Fruit fly (Drosophila melanogaster) whole organism, larva: ENCODE data around the gene CG42502.

Experiments used
- noc ChIP-seq: fragments of 200-800 bp; sonication (Bioruptor generic); optimal IDR thresholded peaks from 3 replicates; lab custom pipeline; 2019; ENCODE audit warnings: missing biosample characterization, mild to moderate bottlenecking, missing genetic modification characterization, moderate library complexity

CG42502 gene

dm6 chr2L:18826496-18827008 is 15.5 kb upstream of the CG42502 start, which contains the start of gene Ugt36E1:
Gene Ugt36E1, plus strand, starts transcription at chr2L:18826770.
- no peak for TF ChIP-seq noc (tag; lab: Kevin White, UChicago)

DNA sequence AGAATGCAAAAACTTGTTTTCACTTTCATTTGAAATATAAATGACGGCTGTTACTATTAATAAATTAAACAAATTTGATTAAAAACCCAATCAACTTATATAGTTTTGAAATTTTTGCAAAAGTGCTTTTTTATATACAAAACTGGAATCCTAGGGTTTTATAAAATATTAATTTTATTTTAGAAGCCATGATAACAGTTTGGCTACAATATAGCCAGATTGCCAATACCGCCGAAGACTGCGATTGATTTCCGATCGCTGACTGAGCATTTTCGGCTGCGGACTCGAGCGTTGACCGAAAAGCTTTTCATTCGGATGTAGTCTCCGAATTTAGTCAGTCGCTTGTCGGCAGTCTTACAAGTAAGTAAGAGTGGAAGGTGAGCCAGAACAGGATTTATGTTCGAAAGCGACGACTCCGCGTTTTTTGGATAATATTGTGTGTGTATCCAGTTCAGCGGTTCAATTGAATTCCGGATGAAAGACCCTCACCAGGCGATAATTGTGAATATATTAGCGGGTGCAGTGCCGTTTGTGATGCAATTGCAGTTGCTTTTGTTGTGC is 12.3 kb upstream of the CG42502 start, which contains the start of gene Ugt36D1:
TSS of gene Ugt36D1 (plus strand) at position 306 of the 561 bp plus-strand sequence.
- peak; percentile 24 for TF ChIP-seq noc (tag; lab: Kevin White, UChicago)

DNA sequence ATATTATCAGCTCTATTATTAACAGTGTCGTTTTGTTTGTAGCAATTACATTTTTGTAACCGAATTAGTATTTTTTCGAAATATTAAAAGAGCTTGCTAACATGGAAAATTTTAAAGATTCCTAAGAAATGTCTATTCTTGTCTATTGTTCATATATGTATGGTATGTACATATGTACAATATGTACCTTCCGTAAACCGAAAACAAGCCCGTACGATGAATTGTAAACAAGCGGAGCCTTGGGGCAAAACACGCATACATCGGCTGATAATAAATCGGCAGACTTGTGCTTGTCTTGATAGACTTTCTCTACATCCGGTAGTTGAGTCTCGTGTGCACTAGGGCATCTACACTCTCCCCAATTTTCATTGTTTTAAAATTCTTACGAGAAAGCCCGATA is 11.8 kb upstream of the CG42502 start:
- TF ChIP-seq noc (tag; lab: Kevin White, UChicago): no peak

DNA sequence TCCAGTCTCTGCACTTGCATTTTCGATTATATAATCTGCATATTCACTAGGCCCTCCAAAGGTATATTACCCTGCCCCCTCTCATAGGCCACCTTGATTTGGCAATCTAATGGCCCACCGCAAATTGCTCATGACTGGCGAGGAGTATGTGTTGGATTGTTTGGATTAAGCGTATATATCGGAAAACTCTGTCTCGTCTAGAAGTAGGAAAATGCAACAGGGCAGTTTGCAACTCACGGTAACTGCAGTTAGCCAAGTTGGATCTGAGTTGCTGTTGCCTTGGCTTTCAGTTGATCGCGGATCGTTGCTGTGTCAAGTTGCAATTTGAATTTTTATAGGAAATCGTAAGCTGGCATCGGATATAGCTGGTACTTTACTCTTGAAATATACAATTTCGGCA is 8.0 kb upstream of the CG42502 start, which contains the start of gene Ugt36F1:
TSS of gene Ugt36F1 (plus strand) at position 301 of the 400 bp plus-strand sequence.
- TF ChIP-seq noc (tag; lab: Kevin White, UChicago): no peak

DNA sequence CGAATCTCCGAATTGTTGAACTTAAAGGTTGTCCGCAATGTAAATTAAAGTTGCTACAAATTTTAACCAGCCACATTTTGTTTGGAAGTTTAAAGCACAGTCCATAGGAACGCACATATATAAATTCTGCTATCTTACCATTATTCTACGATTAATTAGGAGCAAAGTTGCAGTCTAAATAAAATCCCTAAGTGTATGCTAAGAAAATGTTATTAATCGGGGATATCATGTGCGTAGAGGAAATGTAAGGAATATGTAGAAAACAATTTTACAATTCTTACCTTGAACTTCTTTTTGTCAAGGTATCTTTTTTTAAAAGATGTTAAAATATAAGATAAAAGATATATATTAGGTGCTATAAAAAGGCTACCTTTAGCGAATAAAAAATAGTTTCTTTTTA is 7.3 kb upstream of the CG42502 start:
- TF ChIP-seq noc (tag; lab: Kevin White, UChicago): no peak

DNA sequence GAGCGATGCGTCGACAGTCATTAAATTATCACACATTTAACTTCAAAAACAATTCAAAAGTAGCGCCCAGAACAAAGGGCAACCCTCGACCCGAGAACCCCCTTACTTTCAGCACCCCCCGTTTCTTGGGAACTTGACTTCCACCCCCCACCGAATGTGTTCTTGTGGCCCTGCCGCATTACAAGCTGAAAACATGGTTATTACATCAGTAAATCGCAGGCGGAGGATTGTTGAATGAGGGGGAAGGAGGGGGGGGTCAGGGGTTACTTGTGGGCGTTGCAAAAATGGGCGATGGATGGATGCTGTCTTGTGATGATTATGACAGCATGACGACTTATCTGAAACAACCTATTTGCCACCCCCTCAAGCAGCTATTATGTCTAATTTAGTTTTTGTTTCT is 4.1 kb upstream of the CG42502 start:
- no peak for TF ChIP-seq noc (tag; lab: Kevin White, UChicago)

DNA sequence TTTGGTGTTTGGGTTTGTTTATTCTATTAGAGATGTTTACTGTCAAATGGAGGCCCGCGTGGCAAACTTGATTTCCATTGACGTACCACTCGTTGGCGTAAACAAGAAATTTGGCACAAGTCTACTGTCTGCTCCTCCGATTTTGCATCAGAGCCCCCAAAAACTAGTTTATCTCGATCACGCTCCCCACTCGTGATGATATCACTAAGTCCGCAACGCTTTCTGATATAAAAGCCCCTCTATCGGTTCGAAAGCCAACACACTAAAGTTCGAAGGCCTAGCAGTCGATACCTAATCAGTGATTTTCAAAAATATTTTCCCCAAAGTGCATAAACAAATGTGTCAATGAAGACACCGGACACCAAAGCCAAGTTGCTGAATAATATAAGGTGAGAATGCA is 1.7 kb upstream of the CG42502 start:
- TF ChIP-seq noc (tag; lab: Kevin White, UChicago): no peak

DNA sequence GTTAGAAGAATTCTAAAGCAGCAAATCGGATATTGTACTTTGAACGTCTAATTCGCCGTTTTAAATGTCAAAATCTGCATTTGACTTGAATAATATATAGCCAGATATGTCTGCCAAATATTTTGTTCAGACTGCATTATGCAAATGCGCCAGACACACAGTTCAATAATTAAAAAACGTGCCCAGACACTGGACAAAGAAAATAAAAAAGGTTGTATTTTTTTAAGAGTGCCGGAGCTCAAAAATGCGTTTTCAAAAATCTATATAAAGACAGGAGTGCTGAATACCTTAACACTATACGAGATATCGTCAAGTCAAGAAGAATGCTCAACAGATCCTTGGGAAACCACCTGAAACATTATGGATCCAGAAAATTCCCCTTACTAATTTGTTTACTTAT is 1.3 kb upstream of the CG42502 start, which contains the start of the genes CG17325 and CG42305:
TSS of gene CG17325 (plus strand) at position 301 of the 400 bp plus-strand sequence.
TSS of gene CG42305 (plus strand) at position 301 of the 400 bp plus-strand sequence.
- TF ChIP-seq noc (tag; lab: Kevin White, UChicago): no peak

- TF ChIP-seq noc (tag; lab: Kevin White, UChicago): no peak
These were observed 1.6 kb downstream of the CG42502 start for dm6 chr2L:18809486-18809885.

dm6 chr2L:18808754-18809329 is 2.2 kb downstream of the CG42502 start:
- TF ChIP-seq noc (tag; lab: Kevin White, UChicago): no peak

DNA sequence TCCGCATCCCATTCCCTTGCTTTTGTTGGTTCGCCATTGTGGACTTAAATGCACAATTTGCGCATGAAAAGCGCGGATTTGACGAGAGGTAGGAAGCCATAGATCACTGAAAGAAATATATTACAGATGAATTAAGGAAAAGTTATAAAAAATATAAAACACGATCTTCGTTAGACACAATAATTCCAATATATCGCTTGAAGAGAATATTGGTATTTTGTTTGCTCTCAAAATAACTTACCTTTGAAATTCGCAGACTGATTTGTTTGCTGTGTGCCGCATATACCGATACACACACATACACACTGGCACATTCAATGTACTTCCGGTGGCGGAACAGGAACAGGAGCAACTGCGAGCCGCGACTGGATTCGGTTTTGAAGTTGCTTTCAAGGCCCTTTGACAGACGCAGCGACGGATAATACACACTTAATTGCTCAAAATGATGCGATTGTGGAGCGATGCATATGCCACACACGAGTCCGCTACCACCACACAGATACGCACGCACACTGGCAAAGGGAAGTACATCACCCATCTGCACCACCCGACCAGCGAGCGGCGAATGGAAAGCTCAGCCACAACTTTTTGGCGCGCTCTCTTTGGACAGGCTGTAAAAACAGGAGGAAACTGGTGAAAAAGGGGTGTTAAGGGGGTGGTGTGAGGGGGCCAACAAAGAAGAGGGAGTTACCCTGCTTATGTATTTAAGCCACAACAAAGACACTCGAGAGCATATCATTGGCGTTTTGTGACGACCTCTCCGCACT is 5.2 kb downstream of the CG42502 start:
- TF ChIP-seq noc (tag; lab: Kevin White, UChicago): no peak

- no peak for TF ChIP-seq noc (tag; lab: Kevin White, UChicago)
These were observed 5.8 kb downstream of the CG42502 start, which contains the start of gene CG43814 for dm6 chr2L:18805247-18805636. Gene CG43814, minus strand, starts transcription at chr2L:18805347.

DNA sequence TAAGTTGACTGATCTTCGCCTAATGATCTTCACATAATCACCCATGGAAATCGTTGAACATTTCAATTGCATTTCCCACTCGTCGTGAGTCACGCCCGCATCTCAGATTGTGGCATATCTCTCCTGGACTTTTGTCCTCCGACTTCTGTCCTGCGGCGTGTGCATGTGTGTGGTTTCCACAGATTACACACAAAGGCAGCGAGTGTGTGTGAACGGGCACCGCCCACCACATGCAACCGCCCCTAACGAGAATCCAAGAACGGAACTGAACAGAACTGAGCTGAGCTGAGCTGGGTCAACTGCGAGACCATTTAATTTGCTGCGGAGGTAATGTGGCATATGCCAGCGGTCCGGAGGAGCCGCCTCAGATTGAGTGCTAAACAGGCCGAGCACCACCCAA is 9.3 kb downstream of the CG42502 start:
- TF ChIP-seq noc (tag; lab: Kevin White, UChicago): no peak

DNA sequence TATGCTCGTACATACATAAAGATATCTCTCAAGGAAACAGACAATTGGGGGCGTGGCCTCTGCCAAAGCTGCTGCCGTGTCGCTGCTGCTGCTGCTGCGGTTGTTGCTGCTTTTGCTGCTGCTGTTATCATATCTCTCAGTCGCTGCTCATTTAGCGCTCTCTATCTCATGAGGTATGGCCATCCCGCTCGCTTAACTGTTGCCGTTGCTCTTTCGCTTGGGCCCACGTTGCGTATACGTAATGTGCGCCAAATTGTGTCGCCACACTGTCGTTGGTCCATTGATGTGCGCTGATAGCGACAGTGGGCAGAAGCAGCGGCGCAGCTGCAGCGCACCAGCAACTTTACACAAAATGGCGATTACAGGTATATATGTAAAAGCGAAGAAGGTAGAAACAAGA is 14.6 kb downstream of the CG42502 start:
- no peak for TF ChIP-seq noc (tag; lab: Kevin White, UChicago)

DNA sequence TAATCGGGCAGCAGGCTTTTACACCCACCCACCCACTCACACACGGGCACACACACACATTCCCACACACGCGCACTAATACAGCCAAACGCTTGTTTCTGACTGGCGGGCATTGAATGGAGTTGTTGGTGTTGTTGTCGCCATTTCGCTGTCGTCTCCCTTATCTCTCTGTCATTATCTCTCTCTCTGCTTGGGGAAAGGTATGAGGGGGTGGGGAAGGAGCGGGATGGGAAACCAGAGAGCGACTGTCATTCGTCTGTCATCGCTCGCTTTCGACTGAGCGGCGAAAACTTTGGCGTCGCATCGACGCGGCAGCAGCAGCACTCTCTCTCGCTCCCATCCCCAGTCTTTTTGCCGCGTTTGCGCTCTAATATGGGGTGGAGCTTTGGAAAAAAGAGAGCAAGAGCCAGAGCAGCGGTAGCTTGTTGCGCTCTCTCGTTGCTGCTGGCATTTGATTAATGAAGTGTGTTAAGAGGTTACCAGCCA is 15.1 kb downstream of the CG42502 start:
- TF ChIP-seq noc (tag; lab: Kevin White, UChicago): peak; percentile 1

DNA sequence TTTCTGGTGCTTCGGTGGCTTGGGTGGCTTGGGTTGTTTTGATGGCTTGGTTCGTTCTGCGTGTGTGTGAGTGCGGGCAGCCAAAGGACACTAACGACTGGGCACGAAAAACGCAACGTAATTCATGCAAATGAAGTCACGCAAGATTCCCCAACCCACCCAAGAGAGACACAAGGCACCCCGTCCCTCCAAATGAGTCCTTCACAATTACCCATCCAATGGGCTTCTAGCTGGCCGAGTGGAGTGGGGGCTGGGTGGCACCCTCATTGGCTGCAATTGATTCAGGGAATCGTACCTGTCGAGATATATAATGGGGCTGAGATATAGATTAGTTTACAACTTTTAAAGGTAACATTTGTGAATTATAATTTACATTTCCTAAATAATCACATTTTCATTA is 17.8 kb downstream of the CG42502 start:
- no peak for TF ChIP-seq noc (tag; lab: Kevin White, UChicago)
